Worm (Caenorhabditis elegans) whole organism, young adult: ENCODE results near the gene F20D1.3.

Experiments
- B0035.1 ChIP-seq: sonication (generic microtip); optimal IDR thresholded peaks from 2 replicates; lab custom pipeline; 2016; ENCODE audit warnings: missing genetic modification characterization, mild to moderate bottlenecking, missing compliant biosample characterization, missing genotype, missing genetic modification reagents
- akir-1 ChIP-seq: fragments of 200-800 bp; sonication (Bioruptor generic); optimal IDR thresholded peaks from 2 replicates; lab custom pipeline; 2018; ENCODE audit warnings: mild to moderate bottlenecking, missing genetic modification characterization, moderate library complexity, missing compliant biosample characterization
- ama-1 ChIP-seq, 3 experiments: fragments of 150-350 bp in 1 of 3; sonication (generic microtip) in 2 of 3; optimal IDR thresholded peaks; 2 replicates each; lab custom pipeline; 2014 to 2018; ENCODE audit warnings: missing biosample characterization in 2 of 3, missing genetic modification characterization in 2 of 3, missing genetic modification reagents in 2 of 3
- nfyb-1 ChIP-seq: fragments of 200-800 bp; sonication (Bioruptor generic); IDR thresholded peaks from 2 replicates; pipeline ENCODE4 v1.3.6; 2022; ENCODE audit warnings: missing genetic modification reagents, missing genetic modification characterization, missing compliant biosample characterization
- nhr-120 ChIP-seq: fragments of 200-800 bp; sonication (Bioruptor generic); IDR thresholded peaks from 2 replicates; pipeline ENCODE4 v1.3.6; 2022; ENCODE audit warnings: missing genetic modification characterization, missing compliant biosample characterization
- snpc-4 ChIP-seq, 5 experiments: fragments of 150-350 bp in 1 of 5; sonication (generic microtip) in 4 of 5; optimal IDR thresholded peaks; 2 replicates each; lab custom pipeline; 2014 to 2018; ENCODE audit warnings: missing genetic modification characterization in 5 of 5, missing biosample characterization in 3 of 5, antibody characterized with exemption in 2 of 5, mild to moderate bottlenecking in 2 of 5, missing compliant biosample characterization in 2 of 5, missing genotype in 2 of 5, moderate library complexity in 2 of 5, missing genetic modification reagents in 1 of 5

The F20D1.3 gene

ce11 chrX:15027997-15028396 lies 52.1 kb downstream of the F20D1.3 start:
- TF ChIP-seq nhr-120 (GFP tag; lab: Robert Waterston, UW) = no peak
- TF ChIP-seq akir-1 (GFP tag; lab: Kevin White, UChicago) = no peak
- no peak for TF ChIP-seq nfyb-1
- no peak for TF ChIP-seq snpc-4 (GFP tag; optimal IDR thresholded peaks at IDR 0.05; lab: Kevin White, UChicago)
- peak in 2 of 4 experiments; percentile 54 to 75 for TF ChIP-seq snpc-4 (tag; optimal IDR thresholded peaks at IDR 0.05; lab: Kevin White, UChicago)
- TF ChIP-seq B0035.1 = no peak
- TF ChIP-seq ama-1 (optimal IDR thresholded peaks at IDR 0.05; lab: Kevin White, UChicago) = no peak
- TF ChIP-seq ama-1 (GFP tag; optimal IDR thresholded peaks at IDR 0.05; lab: Kevin White, UChicago) = no peak
